Worm (Caenorhabditis elegans): ENCODE measurements around the gene npr-38.

npr-38 gene

ce11 chrX:6311391-6311790 lies at the start of gene npr-38:
npr-38 (plus strand) TSS chrX:6311691.
- TF ChIP-seq hmbx-1 (tag; optimal IDR thresholded peaks at IDR 0.05) (no peak), sea-1 (GFP tag; conservative IDR thresholded peaks at IDR 0.05) (no peak), flt-1 (GFP tag; IDR thresholded peaks at IDR 0.05) (no peak), aly-1 (tag; optimal IDR thresholded peaks at IDR 0.05) (no peak)

ce11 chrX:6263194-6263698 lies 48.2 kb upstream of the npr-38 start, which contains the start of gene W05H9.4:
W05H9.4 (plus strand) TSS chrX:6263648.
- TF ChIP-seq aly-1 (tag; optimal IDR thresholded peaks at IDR 0.05) (no peak), hmg-4 (GFP tag; optimal IDR thresholded peaks at IDR 0.05) (peak; percentile 78), hnd-1 (tag; optimal IDR thresholded peaks at IDR 0.05) (no peak)

- TF ChIP-seq flt-1 (GFP tag; IDR thresholded peaks at IDR 0.05): no peak
- no peak for TF ChIP-seq tbx-11 (GFP tag; IDR thresholded peaks at IDR 0.05)
- TF ChIP-seq ets-7 (tag; optimal IDR thresholded peaks at IDR 0.05): no peak
- TF ChIP-seq hmbx-1 (tag; optimal IDR thresholded peaks at IDR 0.05): no peak
- TF ChIP-seq ceh-13 (GFP tag; optimal IDR thresholded peaks at IDR 0.05): no peak
- no peak for TF ChIP-seq sea-1 (GFP tag; conservative IDR thresholded peaks at IDR 0.05)
- no peak for TF ChIP-seq tra-4 (tag; optimal IDR thresholded peaks at IDR 0.05)
- TF ChIP-seq ceh-36 (tag; optimal IDR thresholded peaks at IDR 0.05): no peak
Observed at ce11 chrX:6266739-6267138, 44.8 kb upstream of the npr-38 start, which contains the start of gene W05H9.2. W05H9.2 (plus strand) TSS chrX:6267039.

ce11 chrX:6271718-6272117 lies 39.8 kb upstream of the npr-38 start, which contains the start of gene lro-1:
lro-1 (plus strand) TSS chrX:6272089.
- no peak for TF ChIP-seq F13C5.2 (tag; optimal IDR thresholded peaks at IDR 0.05)
- TF ChIP-seq hmg-4 (GFP tag; optimal IDR thresholded peaks at IDR 0.05): no peak

- no peak for TF ChIP-seq aly-1 (tag; optimal IDR thresholded peaks at IDR 0.05)
- no peak for TF ChIP-seq F13C5.2 (tag; optimal IDR thresholded peaks at IDR 0.05)
- TF ChIP-seq ets-7 (tag; optimal IDR thresholded peaks at IDR 0.05): no peak
- no peak for TF ChIP-seq hmbx-1 (tag; optimal IDR thresholded peaks at IDR 0.05)
- no peak for TF ChIP-seq hmg-4 (GFP tag; optimal IDR thresholded peaks at IDR 0.05)
- TF ChIP-seq ama-1 (optimal IDR thresholded peaks at IDR 0.05): no peak
- no peak for TF ChIP-seq tbx-37 (GFP tag; conservative IDR thresholded peaks at IDR 0.05)
- no peak for TF ChIP-seq ceh-13 (GFP tag; optimal IDR thresholded peaks at IDR 0.05)
- no peak for TF ChIP-seq tra-4 (tag; optimal IDR thresholded peaks at IDR 0.05)
- TF ChIP-seq sea-1 (GFP tag; conservative IDR thresholded peaks at IDR 0.05): no peak
- no peak for TF ChIP-seq B0310.2 (tag; optimal IDR thresholded peaks at IDR 0.05)
- TF ChIP-seq ceh-36 (tag; optimal IDR thresholded peaks at IDR 0.05): no peak
- TF ChIP-seq flt-1 (GFP tag; IDR thresholded peaks at IDR 0.05): no peak
- TF ChIP-seq tbx-11 (GFP tag; IDR thresholded peaks at IDR 0.05): no peak
- TF ChIP-seq scrt-1 (GFP tag; IDR thresholded peaks at IDR 0.05): no peak
Observed at ce11 chrX:6273772-6274171, 37.7 kb upstream of the npr-38 start.

- TF ChIP-seq B0310.2 (tag; optimal IDR thresholded peaks at IDR 0.05): no peak
- TF ChIP-seq aly-1 (tag; optimal IDR thresholded peaks at IDR 0.05): no peak
- TF ChIP-seq ceh-36 (tag; optimal IDR thresholded peaks at IDR 0.05): no peak
- TF ChIP-seq ets-7 (tag; optimal IDR thresholded peaks at IDR 0.05): no peak
- no peak for TF ChIP-seq F13C5.2 (tag; optimal IDR thresholded peaks at IDR 0.05)
- no peak for TF ChIP-seq hmbx-1 (tag; optimal IDR thresholded peaks at IDR 0.05)
- no peak for TF ChIP-seq flt-1 (GFP tag; IDR thresholded peaks at IDR 0.05)
Observed at ce11 chrX:6274270-6274669, 37.2 kb upstream of the npr-38 start.

ce11 chrX:6275343-6275742 lies 36.1 kb upstream of the npr-38 start:
- TF ChIP-seq hnd-1 (tag; optimal IDR thresholded peaks at IDR 0.05) (no peak), aly-1 (tag; optimal IDR thresholded peaks at IDR 0.05) (no peak), flt-1 (GFP tag; IDR thresholded peaks at IDR 0.05) (no peak), ceh-36 (tag; optimal IDR thresholded peaks at IDR 0.05) (no peak), sea-1 (GFP tag; conservative IDR thresholded peaks at IDR 0.05) (no peak), B0310.2 (tag; optimal IDR thresholded peaks at IDR 0.05) (no peak), ama-1 (optimal IDR thresholded peaks at IDR 0.05) (no peak), pes-1 (GFP tag; IDR thresholded peaks at IDR 0.05) (no peak), F13C5.2 (tag; optimal IDR thresholded peaks at IDR 0.05) (no peak), ets-7 (tag; optimal IDR thresholded peaks at IDR 0.05) (no peak), tbx-37 (GFP tag; conservative IDR thresholded peaks at IDR 0.05) (no peak), tbx-11 (GFP tag; IDR thresholded peaks at IDR 0.05) (no peak)

ce11 chrX:6276701-6277100 lies 34.8 kb upstream of the npr-38 start:
- no peak for TF ChIP-seq tbx-11 (GFP tag; IDR thresholded peaks at IDR 0.05)
- TF ChIP-seq tbx-37 (GFP tag; conservative IDR thresholded peaks at IDR 0.05): no peak
- no peak for TF ChIP-seq pes-1 (GFP tag; IDR thresholded peaks at IDR 0.05)
- TF ChIP-seq tra-4 (tag; optimal IDR thresholded peaks at IDR 0.05): no peak
- TF ChIP-seq ceh-36 (tag; optimal IDR thresholded peaks at IDR 0.05): no peak
- TF ChIP-seq hnd-1 (tag; optimal IDR thresholded peaks at IDR 0.05): no peak
- TF ChIP-seq ets-7 (tag; optimal IDR thresholded peaks at IDR 0.05): no peak
- no peak for TF ChIP-seq aly-1 (tag; optimal IDR thresholded peaks at IDR 0.05)
- TF ChIP-seq hmbx-1 (tag; optimal IDR thresholded peaks at IDR 0.05): no peak
- no peak for TF ChIP-seq ama-1 (optimal IDR thresholded peaks at IDR 0.05)
- TF ChIP-seq hmg-4 (GFP tag; optimal IDR thresholded peaks at IDR 0.05): no peak
- no peak for TF ChIP-seq flt-1 (GFP tag; IDR thresholded peaks at IDR 0.05)
- no peak for TF ChIP-seq scrt-1 (GFP tag; IDR thresholded peaks at IDR 0.05)
- no peak for TF ChIP-seq sea-1 (GFP tag; conservative IDR thresholded peaks at IDR 0.05)
- no peak for TF ChIP-seq B0310.2 (tag; optimal IDR thresholded peaks at IDR 0.05)
- TF ChIP-seq ceh-13 (GFP tag; optimal IDR thresholded peaks at IDR 0.05): no peak

ce11 chrX:6277252-6277651 lies 34.2 kb upstream of the npr-38 start:
- TF ChIP-seq ama-1 (optimal IDR thresholded peaks at IDR 0.05) (no peak), ceh-13 (GFP tag; optimal IDR thresholded peaks at IDR 0.05) (no peak), tra-4 (tag; optimal IDR thresholded peaks at IDR 0.05) (no peak)

Measured in whole organism, early embryonic.